Fruit fly (Drosophila melanogaster) whole organism, embryonic: ENCODE measurements around the gene CG32371.

Experiments
- Antp ChIP-seq: fragments of 200-800 bp; sonication (Bioruptor generic); optimal IDR thresholded peaks from 3 replicates; lab custom pipeline; 2016; ENCODE audit warnings: missing biosample characterization, missing genetic modification characterization
- B-H1 ChIP-seq: fragments of 200-800 bp; sonication (Bioruptor generic); IDR thresholded peaks from 3 replicates; pipeline ENCODE4 v1.3.6; 2022; ENCODE audit warnings: missing biosample characterization, missing genetic modification characterization
- Bdp1 ChIP-seq: fragments of 200-800 bp; sonication (Bioruptor generic); optimal IDR thresholded peaks from 3 replicates; lab custom pipeline; 2016; ENCODE audit warnings: missing biosample characterization, missing genetic modification characterization
- CG11247 ChIP-seq: fragments of 200-800 bp; sonication (Bioruptor generic); IDR thresholded peaks from 2 replicates; pipeline ENCODE4 v1.3.6; 2022; ENCODE audit warnings: missing biosample characterization, missing genetic modification characterization
- CG11560 ChIP-seq: fragments of 200-800 bp; sonication (Bioruptor generic); IDR thresholded peaks from 3 replicates; pipeline ENCODE4 v1.3.6; 2022; ENCODE audit warnings: missing biosample characterization, missing genetic modification characterization
- CG12236 ChIP-seq: fragments of 200-800 bp; sonication (Bioruptor generic); optimal IDR thresholded peaks from 2 replicates; lab custom pipeline; 2016; ENCODE audit warnings: missing biosample characterization, missing genetic modification characterization
- CG14965 ChIP-seq: fragments of 200-800 bp; sonication (Bioruptor generic); optimal IDR thresholded peaks from 2 replicates; lab custom pipeline; 2016; ENCODE audit warnings: missing biosample characterization, missing genetic modification characterization, borderline replicate concordance
- CG15269 ChIP-seq: fragments of 200-800 bp; sonication (Bioruptor generic); optimal IDR thresholded peaks from 2 replicates; lab custom pipeline; 2018; ENCODE audit warnings: missing biosample characterization, mild to moderate bottlenecking, missing genetic modification characterization, moderate library complexity
- CG1529 ChIP-seq: fragments of 200-800 bp; sonication (Bioruptor generic); optimal IDR thresholded peaks from 3 replicates; lab custom pipeline; 2018; ENCODE audit warnings: missing biosample characterization, missing genetic modification characterization
- CG1647 ChIP-seq: fragments of 200-800 bp; sonication (Bioruptor generic); optimal IDR thresholded peaks from 3 replicates; lab custom pipeline; 2016; ENCODE audit warnings: missing biosample characterization, missing genetic modification characterization
- CG18011 ChIP-seq: fragments of 200-800 bp; sonication (Bioruptor generic); optimal IDR thresholded peaks from 2 replicates; lab custom pipeline; 2017; ENCODE audit warnings: missing biosample characterization, missing genetic modification characterization, mild to moderate bottlenecking, moderate library complexity, missing genotype
- CG31388 ChIP-seq: fragments of 200-800 bp; sonication (Bioruptor generic); optimal IDR thresholded peaks from 2 replicates; lab custom pipeline; 2016; ENCODE audit warnings: missing biosample characterization, missing genetic modification characterization
- CG3847 ChIP-seq: fragments of 200-800 bp; sonication (Bioruptor generic); IDR thresholded peaks from 2 replicates; pipeline ENCODE4 v1.3.6; 2022; ENCODE audit warnings: missing biosample characterization, missing genetic modification characterization
- CG4328 ChIP-seq: fragments of 200-800 bp; sonication (Bioruptor generic); optimal IDR thresholded peaks from 3 replicates; lab custom pipeline; 2017; ENCODE audit warnings: missing biosample characterization, missing genetic modification reagents, missing genetic modification characterization
- CG5953 ChIP-seq: fragments of 200-800 bp; sonication (Bioruptor generic); IDR thresholded peaks from 2 replicates; pipeline ENCODE4 v1.3.6; 2022; ENCODE audit warnings: missing biosample characterization, missing genetic modification characterization
- CG6689 ChIP-seq: fragments of 200-800 bp; sonication (Bioruptor generic); IDR thresholded peaks from 2 replicates; pipeline ENCODE4 v1.3.6; 2022; ENCODE audit warnings: missing biosample characterization, missing genetic modification characterization
- CG8388 ChIP-seq: fragments of 200-800 bp; sonication (Bioruptor generic); optimal IDR thresholded peaks from 2 replicates; lab custom pipeline; 2019; ENCODE audit warnings: missing biosample characterization, mild to moderate bottlenecking, missing genetic modification characterization, moderate library complexity
- E2f1 ChIP-seq: fragments of 200-800 bp; sonication (Bioruptor generic); IDR thresholded peaks from 2 replicates; pipeline ENCODE4 v1.3.6; 2022; ENCODE audit warnings: missing biosample characterization, missing genetic modification characterization
- Ets97D ChIP-seq: fragments of 200-800 bp; sonication (Bioruptor generic); optimal IDR thresholded peaks from 3 replicates; lab custom pipeline; 2016; ENCODE audit warnings: missing biosample characterization, missing genetic modification characterization
- H15 ChIP-seq: fragments of 200-800 bp; sonication (Bioruptor generic); IDR thresholded peaks from 3 replicates; pipeline ENCODE4 v1.3.6; 2022; ENCODE audit warnings: missing biosample characterization, missing genetic modification characterization
- Hmr ChIP-seq: fragments of 200-800 bp; sonication (Bioruptor generic); optimal IDR thresholded peaks from 3 replicates; lab custom pipeline; 2017; ENCODE audit warnings: mild to moderate bottlenecking, missing biosample characterization, missing genetic modification reagents, missing genetic modification characterization
- Hr51 ChIP-seq, 2 experiments: fragments of 200-800 bp; sonication (Bioruptor generic); optimal IDR thresholded peaks; 2 replicates in 1 of 2; 3 replicates in 1 of 2; lab custom pipeline; 2016 to 2018; ENCODE audit warnings: missing biosample characterization in 2 of 2, missing genetic modification characterization in 2 of 2, mild to moderate bottlenecking in 1 of 2, moderate library complexity in 1 of 2
- Hsf ChIP-seq: fragments of 200-800 bp; sonication (Bioruptor generic); optimal IDR thresholded peaks from 3 replicates; lab custom pipeline; 2016; ENCODE audit warnings: missing biosample characterization, missing genetic modification characterization
- Nf-YC ChIP-seq: fragments of 200-800 bp; optimal IDR thresholded peaks from 3 replicates; lab custom pipeline; 2019; ENCODE audit warnings: missing biosample characterization, mild to moderate bottlenecking, missing genetic modification characterization, moderate library complexity
- Oli ChIP-seq: fragments of 200-800 bp; sonication (Bioruptor generic); optimal IDR thresholded peaks from 2 replicates; lab custom pipeline; 2018; ENCODE audit warnings: missing biosample characterization, mild to moderate bottlenecking, missing genetic modification characterization, moderate library complexity
- Usf ChIP-seq: fragments of 200-800 bp; sonication (Bioruptor generic); optimal IDR thresholded peaks from 2 replicates; lab custom pipeline; 2017; ENCODE audit warnings: missing genotype, missing biosample characterization, missing genetic modification characterization
- Xrp1 ChIP-seq: fragments of 200-800 bp; sonication (Bioruptor generic); IDR thresholded peaks from 2 replicates; pipeline ENCODE4 v1.3.6; 2022; ENCODE audit warnings: missing biosample characterization, missing genetic modification characterization
- bcd ChIP-seq: fragments of 200-800 bp; sonication (Bioruptor generic); optimal IDR thresholded peaks from 2 replicates; lab custom pipeline; 2017; ENCODE audit warnings: missing biosample characterization, mild to moderate bottlenecking, missing genetic modification characterization
- da ChIP-seq: fragments of 200-800 bp; sonication (Bioruptor generic); optimal IDR thresholded peaks from 2 replicates; lab custom pipeline; 2016; ENCODE audit warnings: missing biosample characterization, missing genetic modification characterization
- danr ChIP-seq: fragments of 200-800 bp; sonication (Bioruptor generic); IDR thresholded peaks from 2 replicates; pipeline ENCODE4 v1.3.6; 2022; ENCODE audit warnings: missing biosample characterization, missing genetic modification characterization
- ems ChIP-seq: fragments of 200-800 bp; sonication (Bioruptor generic); optimal IDR thresholded peaks from 3 replicates; lab custom pipeline; 2016; ENCODE audit warnings: missing biosample characterization, missing genetic modification characterization
- fru ChIP-seq: fragments of >200 bp; optimal IDR thresholded peaks from 2 replicates; lab custom pipeline; 2017
- ftz-f1 ChIP-seq: fragments of 200-800 bp; sonication (Bioruptor generic); optimal IDR thresholded peaks from 2 replicates; lab custom pipeline; 2016; ENCODE audit warnings: missing biosample characterization, missing genetic modification characterization
- her ChIP-seq: fragments of 200-800 bp; sonication (Bioruptor generic); optimal IDR thresholded peaks from 2 replicates; lab custom pipeline; 2016; ENCODE audit warnings: missing biosample characterization, missing genetic modification characterization
- jing ChIP-seq: fragments of 200-800 bp; sonication (Bioruptor generic); optimal IDR thresholded peaks from 2 replicates; lab custom pipeline; 2018; ENCODE audit warnings: missing biosample characterization, mild to moderate bottlenecking, missing genetic modification characterization
- kay ChIP-seq: fragments of 200-800 bp; sonication (Bioruptor generic); optimal IDR thresholded peaks from 2 replicates; lab custom pipeline; 2016; ENCODE audit warnings: missing biosample characterization, missing genetic modification characterization
- lmd ChIP-seq: fragments of 200-800 bp; sonication (Bioruptor generic); IDR thresholded peaks from 2 replicates; pipeline ENCODE4 v1.3.6; 2022; ENCODE audit warnings: missing biosample characterization, missing genetic modification characterization
- lola ChIP-seq, 3 experiments: fragments of >200 bp in 2 of 3; fragments of 200-800 bp in 1 of 3; sonication (Bioruptor generic) in 1 of 3; optimal IDR thresholded peaks; 2 replicates each; lab custom pipeline; 2017 to 2019; ENCODE audit warnings: missing biosample characterization in 3 of 3, missing genetic modification characterization in 3 of 3, mild to moderate bottlenecking in 1 of 3, moderate library complexity in 1 of 3
- lov ChIP-seq, 2 experiments: fragments of 200-800 bp in 1 of 2; fragments of >200 bp in 1 of 2; sonication (Bioruptor generic) in 1 of 2; IDR thresholded peaks in 1 of 2; optimal IDR thresholded peaks in 1 of 2; 2 replicates in 1 of 2; 3 replicates in 1 of 2; pipeline versions ENCODE4 v1.3.6 to Lab custom; 2017 to 2022; ENCODE audit warnings: missing biosample characterization in 1 of 2, missing genetic modification characterization in 1 of 2
- onecut ChIP-seq: fragments of 200-800 bp; sonication (Bioruptor generic); IDR thresholded peaks from 2 replicates; pipeline ENCODE4 v1.3.6; 2022; ENCODE audit warnings: missing biosample characterization, missing genetic modification characterization
- p53 ChIP-seq: fragments of 200-800 bp; sonication (Bioruptor generic); optimal IDR thresholded peaks from 2 replicates; lab custom pipeline; 2016; ENCODE audit warnings: missing biosample characterization, missing genetic modification characterization
- pan ChIP-seq, 4 experiments: fragments of >200 bp in 3 of 4; fragments of 200-800 bp in 1 of 4; sonication (Bioruptor generic) in 1 of 4; optimal IDR thresholded peaks in 3 of 4; IDR thresholded peaks in 1 of 4; 2 replicates each; pipeline versions ENCODE4 v1.3.6 to Lab custom; 2017 to 2022; ENCODE audit warnings: missing biosample characterization in 2 of 4, missing genetic modification characterization in 2 of 4, mixed read lengths in 1 of 4
- pros ChIP-seq: fragments of 200-800 bp; sonication (Bioruptor generic); optimal IDR thresholded peaks from 3 replicates; lab custom pipeline; 2019; ENCODE audit warnings: missing biosample characterization, mild to moderate bottlenecking, missing genetic modification characterization, moderate library complexity
- row ChIP-seq: fragments of 200-800 bp; sonication (Bioruptor generic); IDR thresholded peaks from 3 replicates; pipeline ENCODE4 v1.3.6; 2022; ENCODE audit warnings: missing biosample characterization, missing genetic modification characterization
- seq ChIP-seq: fragments of 200-800 bp; sonication (Bioruptor generic); IDR thresholded peaks from 2 replicates; pipeline ENCODE4 v1.3.6; 2022; ENCODE audit warnings: missing biosample characterization, missing genetic modification characterization
- slbo ChIP-seq: fragments of 200-800 bp; sonication (Bioruptor generic); IDR thresholded peaks from 2 replicates; pipeline ENCODE4 v1.3.6; 2022; ENCODE audit warnings: missing biosample characterization, missing genetic modification characterization
- ssp ChIP-seq: fragments of 200-800 bp; sonication (Bioruptor generic); IDR thresholded peaks from 2 replicates; pipeline ENCODE4 v1.3.6; 2022; ENCODE audit warnings: missing biosample characterization, missing genetic modification characterization
- tap ChIP-seq: fragments of 200-800 bp; optimal IDR thresholded peaks from 3 replicates; lab custom pipeline; 2019; ENCODE audit warnings: missing biosample characterization, mild to moderate bottlenecking, missing genetic modification characterization, moderate library complexity
- tgo ChIP-seq: fragments of 200-800 bp; sonication (Bioruptor generic); IDR thresholded peaks from 3 replicates; pipeline ENCODE4 v1.3.6; 2022; ENCODE audit warnings: missing biosample characterization, missing genetic modification characterization

The CG32371 gene

dm6 chr3L:7809289-7810099 is 41.3 kb upstream of the CG32371 start, which contains the start of gene CG32369 (continued):
- no peak for TF ChIP-seq kay (GFP tag; lab: Kevin White, UChicago)
- no peak for TF ChIP-seq CG4328 (GFP tag; lab: Kevin White, UChicago)
- TF ChIP-seq Hmr (GFP tag; lab: Kevin White, UChicago) = peak; percentile 42
- TF ChIP-seq CG5953 (GFP tag; lab: Robert Waterston, UW) = no peak
- TF ChIP-seq jing (GFP tag; lab: Kevin White, UChicago) = no peak
- TF ChIP-seq lov (optimal IDR thresholded peaks at IDR 0.05; lab: Kevin White, UChicago) = no peak
- no peak; the same call in 2 of the 3 replicates for TF ChIP-seq lov (GFP tag; IDR thresholded peaks at IDR 0.05; lab: Robert Waterston, UW)
- TF ChIP-seq ssp (GFP tag; lab: Robert Waterston, UW) = no peak
- no peak for TF ChIP-seq lmd (GFP tag; lab: Robert Waterston, UW)
- peak in 1 of 2 experiments; percentile 53 for TF ChIP-seq Hr51 (GFP tag; optimal IDR thresholded peaks at IDR 0.05; lab: Kevin White, UChicago)
- TF ChIP-seq CG15269 (tag; lab: Kevin White, UChicago) = peak; percentile 55
- no peak for TF ChIP-seq danr
- TF ChIP-seq E2f1 (GFP tag; lab: Robert Waterston, UW) = peak; percentile 19; the same call in 1 of the 2 replicates
- TF ChIP-seq seq (GFP tag; lab: Robert Waterston, UW) = peak; percentile 70
- peak; percentile 13 for TF ChIP-seq tap
- TF ChIP-seq CG1529 (GFP tag; lab: Kevin White, UChicago) = no peak
- no peak for TF ChIP-seq CG3847
- TF ChIP-seq Nf-YC (tag; lab: Kevin White, UChicago) = no peak
- TF ChIP-seq Oli = no peak
- no peak for TF ChIP-seq CG11560 (tag; lab: Robert Waterston, UW)
- no peak for TF ChIP-seq bcd (GFP tag; lab: Kevin White, UChicago)
- TF ChIP-seq H15 = no peak
- TF ChIP-seq pan (optimal IDR thresholded peaks at IDR 0.05; lab: Kevin White, UChicago) = no peak
- no peak for TF ChIP-seq pan (GFP tag; optimal IDR thresholded peaks at IDR 0.05 in 1 of 2, IDR thresholded peaks at IDR 0.05 in 1 of 2)
- TF ChIP-seq CG14965 (GFP tag; lab: Kevin White, UChicago) = no peak
- peak; percentile 54; the same call in 2 of the 3 replicates for TF ChIP-seq row
- no peak for TF ChIP-seq Hsf
- no peak for TF ChIP-seq fru (lab: Kevin White, UChicago)
- no peak for TF ChIP-seq p53 (GFP tag; lab: Kevin White, UChicago)
- no peak for TF ChIP-seq lola (GFP tag; optimal IDR thresholded peaks at IDR 0.05; lab: Kevin White, UChicago)
- peak; percentile 42 for TF ChIP-seq ems (GFP tag; lab: Kevin White, UChicago)
- peak; percentile 44; the same call in 1 of the 3 replicates for TF ChIP-seq tgo (GFP tag; lab: Robert Waterston, UW)
- TF ChIP-seq CG12236 (GFP tag; lab: Kevin White, UChicago) = no peak
- peak; percentile 48 for TF ChIP-seq slbo (GFP tag; lab: Robert Waterston, UW)
- no peak for TF ChIP-seq Ets97D (GFP tag; lab: Kevin White, UChicago)
- TF ChIP-seq CG8388 (GFP tag; lab: Kevin White, UChicago) = no peak
- 0 out of 2 replicates have a peak, but pooled peaks have one; percentile 22 for TF ChIP-seq Xrp1 (GFP tag; lab: Robert Waterston, UW)
- TF ChIP-seq CG31388 (GFP tag; lab: Kevin White, UChicago) = no peak
- no peak for TF ChIP-seq pros (GFP tag; lab: Kevin White, UChicago)
- no peak for TF ChIP-seq onecut (GFP tag; lab: Robert Waterston, UW)
- no peak for TF ChIP-seq Bdp1 (GFP tag; lab: Kevin White, UChicago)
- TF ChIP-seq Antp = no peak
- TF ChIP-seq CG1647 (GFP tag; lab: Kevin White, UChicago) = no peak
- no peak for TF ChIP-seq CG11247 (GFP tag; lab: Robert Waterston, UW)
- TF ChIP-seq CG18011 (GFP tag; lab: Kevin White, UChicago) = no peak
- TF ChIP-seq her (GFP tag; lab: Kevin White, UChicago) = peak; percentile 25
- no peak for TF ChIP-seq B-H1
- TF ChIP-seq da (GFP tag; lab: Kevin White, UChicago) = no peak
- TF ChIP-seq CG6689 (GFP tag; lab: Robert Waterston, UW) = no peak; the same call in 1 of the 2 replicates
- TF ChIP-seq Usf (GFP tag; lab: Kevin White, UChicago) = no peak
- peak; percentile 69 for TF ChIP-seq ftz-f1
